Fruit fly (Drosophila melanogaster) whole organism, embryonic: ENCODE data around the gene CG34330.

Experiments used
- Adf1 ChIP-seq: fragments of 200-800 bp; sonication (Bioruptor generic); IDR thresholded peaks from 2 replicates; pipeline ENCODE4 v1.3.6; 2022; ENCODE audit warnings: missing biosample characterization, missing genetic modification characterization
- Asciz ChIP-seq: fragments of 200-800 bp; sonication (Bioruptor generic); optimal IDR thresholded peaks from 2 replicates; lab custom pipeline; 2017; ENCODE audit warnings: missing biosample characterization, mild to moderate bottlenecking, missing genetic modification characterization, missing genetic modification reagents
- Bgb ChIP-seq: fragments of 200-800 bp; sonication (Bioruptor generic); IDR thresholded peaks from 2 replicates; pipeline ENCODE4 v1.3.6; 2022; ENCODE audit warnings: missing biosample characterization, missing genetic modification characterization; ENCODE audit not compliant: partially characterized antibody
- CG10267 ChIP-seq: fragments of 200-800 bp; sonication (Bioruptor generic); optimal IDR thresholded peaks from 2 replicates; lab custom pipeline; 2018; ENCODE audit warnings: missing biosample characterization, mild to moderate bottlenecking, missing genetic modification characterization, moderate library complexity
- CG10274 ChIP-seq: fragments of 200-800 bp; sonication (Bioruptor generic); optimal IDR thresholded peaks from 3 replicates; lab custom pipeline; 2017; ENCODE audit warnings: missing biosample characterization, mild to moderate bottlenecking, missing genetic modification characterization
- CG10321 ChIP-seq: fragments of 200-800 bp; sonication (Bioruptor generic); IDR thresholded peaks from 2 replicates; pipeline ENCODE4 v1.3.6; 2022; ENCODE audit warnings: missing biosample characterization, missing genetic modification characterization
- CG12071 ChIP-seq: fragments of 200-800 bp; sonication (Bioruptor generic); optimal IDR thresholded peaks from 3 replicates; lab custom pipeline; 2018; ENCODE audit warnings: missing biosample characterization, mild to moderate bottlenecking, missing genetic modification characterization
- CG13287 ChIP-seq: fragments of 200-800 bp; sonication (Bioruptor generic); IDR thresholded peaks from 2 replicates; pipeline ENCODE4 v1.3.6; 2022; ENCODE audit warnings: missing biosample characterization, missing genetic modification characterization; ENCODE audit not compliant: partially characterized antibody
- CG13775 ChIP-seq: fragments of 200-800 bp; sonication (Bioruptor generic); optimal IDR thresholded peaks from 3 replicates; lab custom pipeline; 2017; ENCODE audit warnings: missing biosample characterization, mild to moderate bottlenecking, missing genetic modification characterization
- CG13894 ChIP-seq: fragments of 200-800 bp; sonication (Bioruptor generic); optimal IDR thresholded peaks from 3 replicates; lab custom pipeline; 2018; ENCODE audit warnings: missing biosample characterization, mild to moderate bottlenecking, missing genetic modification characterization, moderate library complexity
- CG15269 ChIP-seq: fragments of 200-800 bp; sonication (Bioruptor generic); optimal IDR thresholded peaks from 2 replicates; lab custom pipeline; 2018; ENCODE audit warnings: missing biosample characterization, mild to moderate bottlenecking, missing genetic modification characterization, moderate library complexity
- CG1602 ChIP-seq: fragments of 200-800 bp; sonication (Bioruptor generic); optimal IDR thresholded peaks from 3 replicates; lab custom pipeline; 2016; ENCODE audit warnings: missing biosample characterization, missing genetic modification characterization
- CG1832 ChIP-seq: fragments of 200-800 bp; sonication (Bioruptor generic); optimal IDR thresholded peaks from 2 replicates; lab custom pipeline; 2017; ENCODE audit warnings: missing biosample characterization, mild to moderate bottlenecking, missing genetic modification characterization, inconsistent platforms
- CG18476 ChIP-seq: fragments of 200-800 bp; sonication (Bioruptor generic); optimal IDR thresholded peaks from 2 replicates; lab custom pipeline; 2016; ENCODE audit warnings: missing biosample characterization, mild to moderate bottlenecking, missing genetic modification characterization
- CG32772 ChIP-seq: fragments of 200-800 bp; sonication (Bioruptor generic); IDR thresholded peaks from 2 replicates; pipeline ENCODE4 v1.3.6; 2022; ENCODE audit warnings: missing biosample characterization, missing genetic modification characterization
- CG3838 ChIP-seq: fragments of 200-800 bp; sonication (Bioruptor generic); optimal IDR thresholded peaks from 3 replicates; lab custom pipeline; 2016; ENCODE audit warnings: missing biosample characterization, missing genetic modification characterization
- CG6175 ChIP-seq: fragments of 200-800 bp; sonication (Bioruptor generic); IDR thresholded peaks from 3 replicates; pipeline ENCODE4 v1.3.6; 2022; ENCODE audit warnings: missing biosample characterization, missing genetic modification characterization
- CG7357 ChIP-seq: fragments of 200-800 bp; sonication (Bioruptor generic); IDR thresholded peaks from 3 replicates; pipeline ENCODE4 v1.3.6; 2022; ENCODE audit warnings: missing biosample characterization, missing genetic modification characterization
- CG8388 ChIP-seq: fragments of 200-800 bp; sonication (Bioruptor generic); optimal IDR thresholded peaks from 2 replicates; lab custom pipeline; 2019; ENCODE audit warnings: missing biosample characterization, mild to moderate bottlenecking, missing genetic modification characterization, moderate library complexity
- Fer1 ChIP-seq: fragments of 200-800 bp; sonication (Bioruptor generic); optimal IDR thresholded peaks from 2 replicates; lab custom pipeline; 2017; ENCODE audit warnings: missing biosample characterization, mild to moderate bottlenecking, missing genetic modification characterization
- HLHmδ ChIP-seq: fragments of 200-800 bp; sonication (Bioruptor generic); optimal IDR thresholded peaks from 2 replicates; lab custom pipeline; 2018; ENCODE audit warnings: missing biosample characterization, mild to moderate bottlenecking, missing genetic modification characterization, moderate library complexity
- Jarid2 ChIP-seq: fragments of 200-800 bp; sonication (Bioruptor generic); optimal IDR thresholded peaks from 3 replicates; lab custom pipeline; 2017; ENCODE audit warnings: mild to moderate bottlenecking, missing biosample characterization, missing genetic modification reagents, missing genetic modification characterization
- Myb ChIP-seq: fragments of 200-800 bp; sonication (Bioruptor generic); optimal IDR thresholded peaks from 2 replicates; lab custom pipeline; 2016; ENCODE audit warnings: missing biosample characterization, missing genetic modification characterization
- Nf-YB ChIP-seq: fragments of 200-800 bp; sonication (Bioruptor generic); optimal IDR thresholded peaks from 3 replicates; lab custom pipeline; 2019; ENCODE audit warnings: missing biosample characterization, mild to moderate bottlenecking, missing genetic modification characterization, moderate library complexity
- Pdp1 ChIP-seq, 2 experiments: fragments of 200-800 bp; sonication (Bioruptor generic); optimal IDR thresholded peaks; 3 replicates each; lab custom pipeline; 2016; ENCODE audit warnings: missing biosample characterization in 2 of 2, missing genetic modification characterization in 2 of 2, mild to moderate bottlenecking in 1 of 2, moderate library complexity in 1 of 2
- ab ChIP-seq: fragments of 200-800 bp; sonication (Bioruptor generic); optimal IDR thresholded peaks from 2 replicates; lab custom pipeline; 2016; ENCODE audit warnings: missing biosample characterization, missing genetic modification characterization
- ato ChIP-seq: fragments of 200-800 bp; sonication (Bioruptor generic); IDR thresholded peaks from 2 replicates; pipeline ENCODE4 v1.3.6; 2022; ENCODE audit warnings: missing biosample characterization, missing genetic modification characterization; ENCODE audit not compliant: partially characterized antibody
- cad ChIP-seq: fragments of >200 bp; optimal IDR thresholded peaks from 2 replicates; lab custom pipeline; 2017; ENCODE audit warnings: missing biosample characterization, missing genetic modification characterization
- chinmo ChIP-seq: fragments of 200-800 bp; sonication (Bioruptor generic); IDR thresholded peaks from 4 replicates; pipeline ENCODE4 v1.3.6; 2022; ENCODE audit warnings: missing biosample characterization, missing genetic modification characterization; ENCODE audit not compliant: partially characterized antibody
- crp ChIP-seq, 2 experiments: fragments of 200-800 bp; sonication (Bioruptor generic); optimal IDR thresholded peaks; 2 replicates in 1 of 2; 3 replicates in 1 of 2; lab custom pipeline; 2017; ENCODE audit warnings: missing biosample characterization in 2 of 2, missing genetic modification characterization in 2 of 2, mild to moderate bottlenecking in 1 of 2, moderate library complexity in 1 of 2
- cwo ChIP-seq: fragments of 200-800 bp; sonication (Bioruptor generic); optimal IDR thresholded peaks from 3 replicates; lab custom pipeline; 2017; ENCODE audit warnings: missing biosample characterization, missing genetic modification characterization, mild to moderate bottlenecking, moderate library complexity, missing genetic modification reagents
- exex ChIP-seq: fragments of 200-800 bp; sonication (Bioruptor generic); optimal IDR thresholded peaks from 4 replicates; lab custom pipeline; 2018; ENCODE audit warnings: missing biosample characterization, mild to moderate bottlenecking, missing genetic modification characterization, moderate library complexity
- fd96Cb ChIP-seq: fragments of 200-800 bp; sonication (Bioruptor generic); optimal IDR thresholded peaks from 2 replicates; lab custom pipeline; 2018; ENCODE audit warnings: missing biosample characterization, mild to moderate bottlenecking, missing genetic modification characterization, moderate library complexity
- ftz-f1 ChIP-seq: fragments of 200-800 bp; sonication (Bioruptor generic); optimal IDR thresholded peaks from 2 replicates; lab custom pipeline; 2016; ENCODE audit warnings: missing biosample characterization, missing genetic modification characterization
- fu2 ChIP-seq: fragments of 200-800 bp; sonication (Bioruptor generic); optimal IDR thresholded peaks from 2 replicates; lab custom pipeline; 2016; ENCODE audit warnings: missing biosample characterization, missing genetic modification characterization
- gt ChIP-seq: fragments of 200-800 bp; sonication (Bioruptor generic); IDR thresholded peaks from 2 replicates; pipeline ENCODE4 v1.3.6; 2022; ENCODE audit warnings: missing biosample characterization, missing genetic modification characterization
- h ChIP-seq: fragments of >200 bp; optimal IDR thresholded peaks from 2 replicates; lab custom pipeline; 2017
- jigr1 ChIP-seq: fragments of 200-800 bp; sonication (Bioruptor generic); IDR thresholded peaks from 3 replicates; pipeline ENCODE4 v1.3.6; 2022; ENCODE audit warnings: missing biosample characterization, missing genetic modification characterization
- jing ChIP-seq: fragments of 200-800 bp; sonication (Bioruptor generic); optimal IDR thresholded peaks from 2 replicates; lab custom pipeline; 2018; ENCODE audit warnings: missing biosample characterization, mild to moderate bottlenecking, missing genetic modification characterization
- kay ChIP-seq: fragments of 200-800 bp; sonication (Bioruptor generic); optimal IDR thresholded peaks from 2 replicates; lab custom pipeline; 2016; ENCODE audit warnings: missing biosample characterization, missing genetic modification characterization
- lov ChIP-seq, 2 experiments: fragments of 200-800 bp in 1 of 2; fragments of >200 bp in 1 of 2; sonication (Bioruptor generic) in 1 of 2; IDR thresholded peaks in 1 of 2; optimal IDR thresholded peaks in 1 of 2; 2 replicates in 1 of 2; 3 replicates in 1 of 2; pipeline versions ENCODE4 v1.3.6 to Lab custom; 2017 to 2022; ENCODE audit warnings: missing biosample characterization in 1 of 2, missing genetic modification characterization in 1 of 2
- maf-S ChIP-seq: fragments of 200-800 bp; sonication (Bioruptor generic); optimal IDR thresholded peaks from 2 replicates; lab custom pipeline; 2016; ENCODE audit warnings: missing biosample characterization, missing genetic modification characterization
- pho ChIP-seq: fragments of 200-800 bp; sonication (Bioruptor generic); optimal IDR thresholded peaks from 2 replicates; lab custom pipeline; 2016; ENCODE audit warnings: missing biosample characterization, missing genetic modification characterization
- rib ChIP-seq: fragments of 200-800 bp; sonication (Bioruptor generic); IDR thresholded peaks from 2 replicates; pipeline ENCODE4 v1.3.6; 2022; ENCODE audit warnings: missing biosample characterization, missing genetic modification characterization
- sc ChIP-seq, 3 experiments: fragments of >200 bp in 2 of 3; fragments of 200-800 bp in 1 of 3; sonication (Bioruptor generic) in 1 of 3; optimal IDR thresholded peaks; 2 replicates in 2 of 3; 3 replicates in 1 of 3; lab custom pipeline; 2017; ENCODE audit warnings: mild to moderate bottlenecking in 1 of 3, missing biosample characterization in 1 of 3, missing genetic modification characterization in 1 of 3, missing genetic modification reagents in 1 of 3
- sima ChIP-seq: fragments of 200-800 bp; sonication (Bioruptor generic); optimal IDR thresholded peaks from 2 replicates; lab custom pipeline; 2016; ENCODE audit warnings: missing biosample characterization, missing genetic modification characterization
- tna ChIP-seq: fragments of 200-800 bp; sonication (Bioruptor generic); IDR thresholded peaks from 2 replicates; pipeline ENCODE4 v1.3.6; 2022; ENCODE audit warnings: missing biosample characterization, missing genetic modification characterization; ENCODE audit not compliant: partially characterized antibody
- unc-4 ChIP-seq: fragments of 200-800 bp; sonication (Bioruptor generic); IDR thresholded peaks from 2 replicates; pipeline ENCODE4 v1.3.6; 2022; ENCODE audit warnings: missing biosample characterization, missing genetic modification characterization; ENCODE audit not compliant: partially characterized antibody
- zfh2 ChIP-seq: fragments of 200-800 bp; sonication (Bioruptor generic); optimal IDR thresholded peaks from 2 replicates; lab custom pipeline; 2016; ENCODE audit warnings: missing biosample characterization, missing genetic modification characterization

The CG34330 gene

DNA sequence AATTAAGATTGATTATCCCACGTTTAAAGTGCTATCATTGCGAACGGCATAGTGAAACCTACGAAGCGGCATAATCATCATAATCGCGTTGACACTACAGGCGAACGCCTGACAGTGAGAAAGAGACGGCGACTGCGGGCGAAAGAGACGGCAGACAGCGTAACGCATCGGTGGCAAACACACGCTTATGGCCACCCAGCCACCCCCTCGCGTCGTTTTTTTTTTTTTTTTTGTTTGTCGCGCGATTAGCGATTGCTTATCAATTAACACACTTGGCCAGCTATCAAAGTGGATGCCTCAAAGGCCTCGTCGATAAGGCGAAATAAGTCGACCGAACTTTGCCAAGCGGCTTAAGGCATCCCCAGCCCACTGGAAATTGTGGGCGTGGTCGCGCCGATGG lies 5.1 kb upstream of the CG34330 start (continued):
- TF ChIP-seq ato (GFP tag; lab: Robert Waterston, UW), result no peak
- no peak for TF ChIP-seq jing (GFP tag; lab: Kevin White, UChicago)
- TF ChIP-seq Myb (GFP tag; lab: Kevin White, UChicago), result no peak
- TF ChIP-seq Bgb (GFP tag; lab: Robert Waterston, UW), result no peak
- no peak for TF ChIP-seq Asciz
- TF ChIP-seq CG13775 (GFP tag; lab: Kevin White, UChicago), result no peak
- no peak for TF ChIP-seq sc (optimal IDR thresholded peaks at IDR 0.05; lab: Kevin White, UChicago)
- no peak for TF ChIP-seq sc (GFP tag; optimal IDR thresholded peaks at IDR 0.05; lab: Kevin White, UChicago)
- no peak for TF ChIP-seq fu2
- TF ChIP-seq CG3838 (GFP tag; lab: Kevin White, UChicago), result no peak
- TF ChIP-seq gt (GFP tag; lab: Robert Waterston, UW), result no peak
- no peak for TF ChIP-seq CG1602 (GFP tag; lab: Kevin White, UChicago)
- TF ChIP-seq CG10321, result 0 out of 2 replicates have a peak, but pooled peaks have one; percentile 39
- TF ChIP-seq ab (GFP tag; lab: Kevin White, UChicago), result no peak
- peak; percentile 14 for TF ChIP-seq CG1832 (GFP tag; lab: Kevin White, UChicago)
- no peak for TF ChIP-seq unc-4
- TF ChIP-seq exex (tag; lab: Kevin White, UChicago), result peak; percentile 51
- no peak for TF ChIP-seq CG7357 (GFP tag; lab: Robert Waterston, UW)
- TF ChIP-seq kay (GFP tag; lab: Kevin White, UChicago), result no peak
- no peak for TF ChIP-seq crp (GFP tag; optimal IDR thresholded peaks at IDR 0.05; lab: Kevin White, UChicago)
- TF ChIP-seq CG32772 (GFP tag; lab: Robert Waterston, UW), result peak; percentile 46; the same call in 1 of the 2 replicates
- no peak for TF ChIP-seq chinmo (GFP tag; lab: Robert Waterston, UW)
- no peak for TF ChIP-seq CG15269 (tag; lab: Kevin White, UChicago)
- no peak; the same call in 1 of the 2 replicates for TF ChIP-seq Adf1 (GFP tag; lab: Robert Waterston, UW)
- TF ChIP-seq HLHmδ (GFP tag; lab: Kevin White, UChicago), result no peak
- TF ChIP-seq CG10267 (tag; lab: Kevin White, UChicago), result no peak
- TF ChIP-seq Fer1 (GFP tag; lab: Kevin White, UChicago), result no peak
- TF ChIP-seq Nf-YB (GFP tag; lab: Kevin White, UChicago), result no peak
- no peak for TF ChIP-seq fd96Cb
- TF ChIP-seq lov (optimal IDR thresholded peaks at IDR 0.05; lab: Kevin White, UChicago), result no peak
- TF ChIP-seq lov (GFP tag; IDR thresholded peaks at IDR 0.05; lab: Robert Waterston, UW), result no peak
- peak; percentile 88 for TF ChIP-seq CG6175
- TF ChIP-seq maf-S (GFP tag; lab: Kevin White, UChicago), result no peak
- no peak for TF ChIP-seq ftz-f1
- no peak for TF ChIP-seq CG10274
- TF ChIP-seq h (lab: Kevin White, UChicago), result no peak
- no peak for TF ChIP-seq CG8388 (GFP tag; lab: Kevin White, UChicago)
- no peak for TF ChIP-seq CG18476
- peak in 1 of 2 experiments; percentile 9 for TF ChIP-seq Pdp1 (GFP tag; optimal IDR thresholded peaks at IDR 0.05; lab: Kevin White, UChicago)
- no peak for TF ChIP-seq tna (GFP tag; lab: Robert Waterston, UW)
- TF ChIP-seq zfh2 (GFP tag; lab: Kevin White, UChicago), result no peak
- TF ChIP-seq pho (GFP tag; lab: Kevin White, UChicago), result no peak
- no peak for TF ChIP-seq jigr1 (GFP tag; lab: Robert Waterston, UW)
- no peak for TF ChIP-seq CG12071
- no peak for TF ChIP-seq Jarid2 (GFP tag; lab: Kevin White, UChicago)
- no peak for TF ChIP-seq rib (GFP tag; lab: Robert Waterston, UW)
- TF ChIP-seq sima, result no peak
- TF ChIP-seq CG13894 (tag; lab: Kevin White, UChicago), result no peak
- TF ChIP-seq cwo (GFP tag; lab: Kevin White, UChicago), result peak; percentile 6
- no peak for TF ChIP-seq CG13287 (GFP tag; lab: Robert Waterston, UW)
- TF ChIP-seq cad (GFP tag; lab: Kevin White, UChicago), result no peak
